Worm (Caenorhabditis elegans) whole organism, L3 larva: Measurements from ENCODE around the gene Y73B6BL.14.

ENCODE experiments used
- fkh-10 ChIP-seq: sonication (generic microtip); optimal IDR thresholded peaks from 2 replicates; lab custom pipeline; 2017; ENCODE audit warnings: missing biosample characterization, missing genetic modification reagents, missing genetic modification characterization
- mdl-1 ChIP-seq: fragments of 150-350 bp; optimal IDR thresholded peaks from 2 replicates; lab custom pipeline; 2014; ENCODE audit warnings: missing biosample characterization, missing genetic modification characterization
- ztf-11 ChIP-seq: fragments of 150-350 bp; optimal IDR thresholded peaks from 2 replicates; lab custom pipeline; 2014; ENCODE audit warnings: missing biosample characterization, missing genetic modification characterization

DNA sequence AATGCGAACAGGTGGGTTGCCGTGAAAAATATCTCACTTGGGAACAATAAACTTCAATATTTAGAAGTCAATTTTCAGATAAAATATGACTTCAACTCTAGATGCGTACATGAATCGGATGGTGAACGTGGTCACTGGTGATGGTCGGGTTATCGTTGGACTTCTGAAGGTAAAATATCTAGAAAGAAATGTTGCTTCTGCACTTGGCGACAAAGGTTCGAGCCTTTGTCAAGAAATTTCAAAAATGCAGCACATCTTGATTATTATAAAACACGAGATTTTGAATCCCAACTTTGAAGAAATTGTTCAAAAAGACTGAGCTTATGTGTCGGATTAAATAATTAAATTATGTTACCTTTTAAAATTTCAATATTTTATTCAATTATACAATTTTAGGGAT is 16.3 kb downstream of the Y73B6BL.14 start, which contains the start of gene lsm-8:
- TF ChIP-seq mdl-1 (tag; lab: Kevin White, UChicago) (no peak), ztf-11 (tag; lab: Kevin White, UChicago) (no peak), fkh-10 (GFP tag; lab: Kevin White, UChicago) (no peak)
